Fruit fly (Drosophila melanogaster) whole organism, embryonic: Measurements from ENCODE around the gene Hmr.

Experiments used
- Adf1 ChIP-seq: fragments of 200-800 bp; sonication (Bioruptor generic); IDR thresholded peaks from 2 replicates; pipeline ENCODE4 v1.3.6; 2022; ENCODE audit warnings: missing biosample characterization, missing genetic modification characterization
- Antp ChIP-seq: fragments of 200-800 bp; sonication (Bioruptor generic); optimal IDR thresholded peaks from 3 replicates; lab custom pipeline; 2016; ENCODE audit warnings: missing biosample characterization, missing genetic modification characterization
- CG10462 ChIP-seq: fragments of 200-800 bp; sonication (Bioruptor generic); optimal IDR thresholded peaks from 2 replicates; lab custom pipeline; 2016; ENCODE audit warnings: missing biosample characterization, missing genetic modification characterization
- CG11093 ChIP-seq: fragments of 200-800 bp; sonication (Bioruptor generic); IDR thresholded peaks from 3 replicates; pipeline ENCODE4 v1.3.6; 2022; ENCODE audit warnings: missing biosample characterization, missing genetic modification characterization
- CG11398 ChIP-seq: fragments of 200-800 bp; sonication (Bioruptor generic); optimal IDR thresholded peaks from 2 replicates; lab custom pipeline; 2016; ENCODE audit warnings: missing biosample characterization, missing genetic modification characterization
- CG13624 ChIP-seq: fragments of 200-800 bp; sonication (Bioruptor generic); optimal IDR thresholded peaks from 2 replicates; lab custom pipeline; 2016; ENCODE audit warnings: missing biosample characterization, missing genetic modification characterization
- CG14050 ChIP-seq: fragments of 200-800 bp; sonication (Bioruptor generic); IDR thresholded peaks from 3 replicates; pipeline ENCODE4 v1.3.6; 2022; ENCODE audit warnings: missing biosample characterization, missing genetic modification characterization
- CG14860 ChIP-seq: fragments of 200-800 bp; sonication (Bioruptor generic); IDR thresholded peaks from 3 replicates; pipeline ENCODE4 v1.3.6; 2022; ENCODE audit warnings: missing biosample characterization, missing genetic modification characterization; ENCODE audit not compliant: partially characterized antibody
- CG15696 ChIP-seq: fragments of 200-800 bp; sonication (Bioruptor generic); optimal IDR thresholded peaks from 2 replicates; lab custom pipeline; 2019; ENCODE audit warnings: missing biosample characterization, mild to moderate bottlenecking, missing genetic modification characterization, moderate library complexity
- CG17359 ChIP-seq: fragments of 200-800 bp; sonication (Bioruptor generic); optimal IDR thresholded peaks from 3 replicates; lab custom pipeline; 2018; ENCODE audit warnings: missing biosample characterization, mild to moderate bottlenecking, missing genetic modification characterization, moderate library complexity
- CG18764 ChIP-seq: fragments of 200-800 bp; sonication (Bioruptor generic); optimal IDR thresholded peaks from 3 replicates; lab custom pipeline; 2016; ENCODE audit warnings: missing biosample characterization, missing genetic modification characterization
- CG2129 ChIP-seq: fragments of 200-800 bp; sonication (Bioruptor generic); IDR thresholded peaks from 2 replicates; pipeline ENCODE4 v1.3.6; 2022; ENCODE audit warnings: missing biosample characterization, missing genetic modification characterization; ENCODE audit not compliant: partially characterized antibody
- CG2712 ChIP-seq: fragments of 200-800 bp; optimal IDR thresholded peaks from 3 replicates; lab custom pipeline; 2019; ENCODE audit warnings: missing biosample characterization, mild to moderate bottlenecking, missing genetic modification characterization, moderate library complexity
- CG30020 ChIP-seq: fragments of 200-800 bp; optimal IDR thresholded peaks from 2 replicates; lab custom pipeline; 2019; ENCODE audit warnings: missing biosample characterization, mild to moderate bottlenecking, missing genetic modification characterization, moderate library complexity
- CG3847 ChIP-seq: fragments of 200-800 bp; sonication (Bioruptor generic); IDR thresholded peaks from 2 replicates; pipeline ENCODE4 v1.3.6; 2022; ENCODE audit warnings: missing biosample characterization, missing genetic modification characterization
- CG4360 ChIP-seq: fragments of 200-800 bp; sonication (Bioruptor generic); IDR thresholded peaks from 2 replicates; pipeline ENCODE4 v1.3.6; 2022; ENCODE audit warnings: missing biosample characterization, missing genetic modification characterization
- CG4424 ChIP-seq: fragments of 200-800 bp; sonication (Bioruptor generic); optimal IDR thresholded peaks from 3 replicates; lab custom pipeline; 2016; ENCODE audit warnings: missing biosample characterization, missing genetic modification characterization
- CG5953 ChIP-seq: fragments of 200-800 bp; sonication (Bioruptor generic); IDR thresholded peaks from 2 replicates; pipeline ENCODE4 v1.3.6; 2022; ENCODE audit warnings: missing biosample characterization, missing genetic modification characterization
- CG7839 ChIP-seq: fragments of 200-800 bp; sonication (Bioruptor generic); optimal IDR thresholded peaks from 3 replicates; lab custom pipeline; 2018; ENCODE audit warnings: missing biosample characterization, mild to moderate bottlenecking, missing genetic modification characterization, moderate library complexity
- CG7928 ChIP-seq: fragments of 200-800 bp; sonication (Bioruptor generic); optimal IDR thresholded peaks from 2 replicates; lab custom pipeline; 2017; ENCODE audit warnings: missing biosample characterization, mild to moderate bottlenecking, missing genetic modification characterization
- CG7963 ChIP-seq: fragments of 200-800 bp; sonication (Bioruptor generic); IDR thresholded peaks from 3 replicates; pipeline ENCODE4 v1.3.6; 2022; ENCODE audit warnings: missing biosample characterization, missing genetic modification characterization; ENCODE audit not compliant: partially characterized antibody
- Camta ChIP-seq: fragments of 200-800 bp; sonication (Bioruptor generic); optimal IDR thresholded peaks from 2 replicates; lab custom pipeline; 2016; ENCODE audit warnings: missing biosample characterization, missing genetic modification characterization
- Eip74EF ChIP-seq, 2 experiments: fragments of 200-800 bp in 1 of 2; fragments of >200 bp in 1 of 2; sonication (Bioruptor generic) in 1 of 2; optimal IDR thresholded peaks; 2 replicates each; lab custom pipeline; 2017 to 2019; ENCODE audit warnings: missing biosample characterization in 2 of 2, missing genetic modification characterization in 2 of 2, mild to moderate bottlenecking in 1 of 2, moderate library complexity in 1 of 2
- Elba2 ChIP-seq: fragments of 200-800 bp; sonication (Bioruptor generic); optimal IDR thresholded peaks from 3 replicates; lab custom pipeline; 2016; ENCODE audit warnings: missing biosample characterization, missing genetic modification characterization
- Hr78 ChIP-seq, 2 experiments: fragments of 200-800 bp in 1 of 2; fragments of >200 bp in 1 of 2; sonication (Bioruptor generic) in 1 of 2; optimal IDR thresholded peaks; 2 replicates each; lab custom pipeline; 2017 to 2019; ENCODE audit warnings: missing biosample characterization in 2 of 2, missing genetic modification characterization in 2 of 2, mild to moderate bottlenecking in 1 of 2, moderate library complexity in 1 of 2
- Lim3 ChIP-seq: fragments of 200-800 bp; sonication (Bioruptor generic); IDR thresholded peaks from 2 replicates; pipeline ENCODE4 v1.3.6; 2022; ENCODE audit warnings: missing biosample characterization, missing genetic modification characterization
- Nf-YA ChIP-seq: fragments of 200-800 bp; sonication (Bioruptor generic); IDR thresholded peaks from 2 replicates; pipeline ENCODE4 v1.3.6; 2022; ENCODE audit warnings: missing biosample characterization, missing genetic modification characterization
- Poxn ChIP-seq: fragments of 200-800 bp; sonication (Bioruptor generic); IDR thresholded peaks from 2 replicates; pipeline ENCODE4 v1.3.6; 2022; ENCODE audit warnings: missing biosample characterization, missing genetic modification characterization
- Rx ChIP-seq: fragments of 200-800 bp; sonication (Bioruptor generic); IDR thresholded peaks from 2 replicates; pipeline ENCODE4 v1.3.6; 2022; ENCODE audit warnings: missing biosample characterization, missing genetic modification characterization
- Spps ChIP-seq: fragments of 200-800 bp; sonication (Bioruptor generic); optimal IDR thresholded peaks from 2 replicates; lab custom pipeline; 2018; ENCODE audit warnings: missing biosample characterization, mild to moderate bottlenecking, missing genetic modification characterization
- Taf1 ChIP-seq: fragments of 200-800 bp; sonication (Bioruptor generic); IDR thresholded peaks from 2 replicates; pipeline ENCODE4 v1.3.6; 2022; ENCODE audit warnings: missing biosample characterization, missing genetic modification characterization
- Xbp1 ChIP-seq: fragments of 200-800 bp; sonication (Bioruptor generic); optimal IDR thresholded peaks from 3 replicates; lab custom pipeline; 2016; ENCODE audit warnings: missing biosample characterization, mild to moderate bottlenecking, missing genetic modification characterization
- aop ChIP-seq: fragments of 200-800 bp; sonication (Bioruptor generic); IDR thresholded peaks from 2 replicates; pipeline ENCODE4 v1.3.6; 2022; ENCODE audit warnings: missing biosample characterization, missing genetic modification characterization
- ara ChIP-seq: fragments of 200-800 bp; sonication (Bioruptor generic); IDR thresholded peaks from 2 replicates; pipeline ENCODE4 v1.3.6; 2022; ENCODE audit warnings: missing biosample characterization, missing genetic modification characterization
- bowl ChIP-seq: fragments of 200-800 bp; sonication (Bioruptor generic); IDR thresholded peaks from 2 replicates; pipeline ENCODE4 v1.3.6; 2022; ENCODE audit warnings: missing biosample characterization, missing genetic modification characterization
- cad ChIP-seq: fragments of >200 bp; optimal IDR thresholded peaks from 2 replicates; lab custom pipeline; 2017; ENCODE audit warnings: missing biosample characterization, missing genetic modification characterization
- dan ChIP-seq: fragments of 200-800 bp; sonication (Bioruptor generic); IDR thresholded peaks from 2 replicates; pipeline ENCODE4 v1.3.6; 2022; ENCODE audit warnings: missing biosample characterization, missing genetic modification characterization
- ems ChIP-seq: fragments of 200-800 bp; sonication (Bioruptor generic); optimal IDR thresholded peaks from 3 replicates; lab custom pipeline; 2016; ENCODE audit warnings: missing biosample characterization, missing genetic modification characterization
- hbn ChIP-seq: fragments of 200-800 bp; sonication (Bioruptor generic); IDR thresholded peaks from 2 replicates; pipeline ENCODE4 v1.3.6; 2022; ENCODE audit warnings: missing biosample characterization, missing genetic modification characterization; ENCODE audit not compliant: partially characterized antibody
- knrl ChIP-seq: fragments of 200-800 bp; sonication (Bioruptor generic); IDR thresholded peaks from 3 replicates; pipeline ENCODE4 v1.3.6; 2022; ENCODE audit warnings: missing biosample characterization, missing genetic modification characterization; ENCODE audit not compliant: partially characterized antibody
- peb ChIP-seq: fragments of 200-800 bp; sonication (Bioruptor generic); IDR thresholded peaks from 2 replicates; pipeline ENCODE4 v1.3.6; 2022; ENCODE audit warnings: missing biosample characterization, missing genetic modification characterization
- prd ChIP-seq, 3 experiments: fragments of >200 bp in 2 of 3; fragments of 200-800 bp in 1 of 3; sonication (Bioruptor generic) in 1 of 3; optimal IDR thresholded peaks in 2 of 3; IDR thresholded peaks in 1 of 3; 2 replicates in 2 of 3; 3 replicates in 1 of 3; pipeline versions ENCODE4 v1.3.6 to Lab custom; 2017 to 2022; ENCODE audit warnings: missing biosample characterization in 1 of 3, missing genetic modification characterization in 1 of 3
- pum ChIP-seq: fragments of 200-800 bp; sonication (Bioruptor generic); optimal IDR thresholded peaks from 2 replicates; lab custom pipeline; 2016; ENCODE audit warnings: missing biosample characterization, missing genetic modification characterization
- sd ChIP-seq: fragments of 200-800 bp; sonication (Bioruptor generic); optimal IDR thresholded peaks from 3 replicates; lab custom pipeline; 2018; ENCODE audit warnings: missing biosample characterization, mild to moderate bottlenecking, missing genetic modification characterization, moderate library complexity
- sens-2 ChIP-seq: fragments of 200-800 bp; sonication (Bioruptor generic); IDR thresholded peaks from 2 replicates; pipeline ENCODE4 v1.3.6; 2022; ENCODE audit warnings: missing biosample characterization, missing genetic modification characterization
- usp ChIP-seq: fragments of >200 bp; optimal IDR thresholded peaks from 2 replicates; lab custom pipeline; 2017; ENCODE audit warnings: missing biosample characterization, missing genetic modification characterization
- vnd ChIP-seq: fragments of 200-800 bp; sonication (Bioruptor generic); IDR thresholded peaks from 3 replicates; pipeline ENCODE4 v1.3.6; 2022; ENCODE audit warnings: missing biosample characterization, missing genetic modification characterization; ENCODE audit not compliant: partially characterized antibody
- wdn ChIP-seq: fragments of 200-800 bp; sonication (Bioruptor generic); IDR thresholded peaks from 2 replicates; pipeline ENCODE4 v1.3.6; 2022; ENCODE audit warnings: missing biosample characterization, missing genetic modification characterization

Hmr gene

dm6 chrX:10547070-10547856 lies 48.4 kb downstream of the Hmr start (continued):
- TF ChIP-seq CG18764 (peak; percentile 73), CG14860 (GFP tag; lab: Robert Waterston, UW) (no peak), CG30020 (tag; lab: Kevin White, UChicago) (peak; percentile 57), Adf1 (GFP tag; lab: Robert Waterston, UW) (no peak), Rx (GFP tag; lab: Robert Waterston, UW) (peak; percentile 88), cad (GFP tag; lab: Kevin White, UChicago) (no peak), CG4360 (GFP tag; lab: Robert Waterston, UW) (peak; percentile 36; the same call in 1 of the 2 replicates), Hr78 (GFP tag; optimal IDR thresholded peaks at IDR 0.05; lab: Kevin White, UChicago) (peak in 1 of 2 experiments; percentile 82), CG11398 (peak; percentile 88), Taf1 (GFP tag; lab: Robert Waterston, UW) (no peak), CG4424 (GFP tag; lab: Kevin White, UChicago) (peak; percentile 92), sens-2 (GFP tag; lab: Robert Waterston, UW) (peak; percentile 89), prd (optimal IDR thresholded peaks at IDR 0.05; lab: Kevin White, UChicago) (no peak), prd (GFP tag; IDR thresholded peaks at IDR 0.05; lab: Robert Waterston, UW) (peak; percentile 93), Elba2 (GFP tag; lab: Kevin White, UChicago) (no peak), ara (GFP tag; lab: Robert Waterston, UW) (peak; percentile 94), CG7839 (tag; lab: Kevin White, UChicago) (peak; percentile 92), pum (GFP tag; lab: Kevin White, UChicago) (peak; percentile 91), Poxn (GFP tag; lab: Robert Waterston, UW) (peak; percentile 45; the same call in 1 of the 2 replicates), CG7928 (GFP tag; lab: Kevin White, UChicago) (peak; percentile 31), CG2712 (tag; lab: Kevin White, UChicago) (peak; percentile 93), Camta (GFP tag; lab: Kevin White, UChicago) (peak; percentile 87), bowl (GFP tag; lab: Robert Waterston, UW) (peak; percentile 67; the same call in 1 of the 2 replicates), CG13624 (GFP tag; lab: Kevin White, UChicago) (peak; percentile 85), CG10462 (GFP tag; lab: Kevin White, UChicago) (peak; percentile 85), CG7963 (GFP tag; lab: Robert Waterston, UW) (no peak), CG5953 (peak; percentile 88), Eip74EF (GFP tag; optimal IDR thresholded peaks at IDR 0.05; lab: Kevin White, UChicago) (peak in 1 of 2 experiments; percentile 93), Lim3 (GFP tag; lab: Robert Waterston, UW) (peak; percentile 86), vnd (no peak), CG11093 (GFP tag; lab: Robert Waterston, UW) (peak; percentile 78), CG15696 (tag; lab: Kevin White, UChicago) (peak; percentile 52), CG2129 (GFP tag; lab: Robert Waterston, UW) (no peak), ems (GFP tag; lab: Kevin White, UChicago) (peak; percentile 89), hbn (GFP tag; lab: Robert Waterston, UW) (no peak), aop (GFP tag; lab: Robert Waterston, UW) (peak; percentile 85), peb (GFP tag; lab: Robert Waterston, UW) (peak; percentile 76), CG17359 (tag; lab: Kevin White, UChicago) (peak; percentile 95), CG3847 (GFP tag; lab: Robert Waterston, UW) (peak; percentile 71), Xbp1 (GFP tag; lab: Kevin White, UChicago) (peak; percentile 90), dan (GFP tag; lab: Robert Waterston, UW) (peak; percentile 34; the same call in 1 of the 2 replicates), usp (GFP tag; lab: Kevin White, UChicago) (no peak), sd (tag; lab: Kevin White, UChicago) (no peak), Nf-YA (GFP tag; lab: Robert Waterston, UW) (peak; percentile 82), CG14050 (GFP tag; lab: Robert Waterston, UW) (peak; percentile 85), Spps (tag; lab: Kevin White, UChicago) (peak; percentile 82), Antp (GFP tag; lab: Kevin White, UChicago) (peak; percentile 88), knrl (no peak), wdn (GFP tag; lab: Robert Waterston, UW) (peak; percentile 44; the same call in 1 of the 2 replicates)
